Worm (Caenorhabditis elegans): ENCODE measurements around the gene F38B6.6.

F38B6.6 gene

ce11 chrX:6737329-6738008 lies 47.6 kb upstream of the F38B6.6 start (continued):
- TF ChIP-seq snpc-4 (tag; optimal IDR thresholded peaks at IDR 0.05): peak; percentile 22
- peak; percentile 93 for TF ChIP-seq ztf-4 (tag; optimal IDR thresholded peaks at IDR 0.05)
- peak; percentile 93 to 96 for TF ChIP-seq egl-27 (tag; optimal IDR thresholded peaks at IDR 0.05)
- TF ChIP-seq sox-4 (tag; optimal IDR thresholded peaks at IDR 0.05): peak; percentile 58
- peak; percentile 83 for TF ChIP-seq ceh-88 (GFP tag; IDR thresholded peaks at IDR 0.05)
- peak; percentile 50 for TF ChIP-seq lin-39 (tag; optimal IDR thresholded peaks at IDR 0.05)
- peak in 2 of 3 experiments; percentile 45 to 54 for TF ChIP-seq ceh-82 (tag; optimal IDR thresholded peaks at IDR 0.05)
- peak; percentile 40 for TF ChIP-seq fkh-4 (tag; optimal IDR thresholded peaks at IDR 0.05; ENCODE audit: borderline replicate concordance)
- TF ChIP-seq ets-5 (GFP tag; IDR thresholded peaks at IDR 0.05): no peak
- peak; percentile 85 for TF ChIP-seq pax-3 (tag; optimal IDR thresholded peaks at IDR 0.05)
- TF ChIP-seq unc-130 (tag; optimal IDR thresholded peaks at IDR 0.05): peak; percentile 93
- no peak for TF ChIP-seq aly-2 (tag; optimal IDR thresholded peaks at IDR 0.05)
- peak; percentile 94 for TF ChIP-seq nhr-47 (tag; optimal IDR thresholded peaks at IDR 0.05)
- peak; percentile 95 for TF ChIP-seq nhr-19 (GFP tag; conservative IDR thresholded peaks at IDR 0.05)
- 0 out of 2 replicates have a peak, but pooled peaks have one; percentile 45 for TF ChIP-seq unc-98 (GFP tag; IDR thresholded peaks at IDR 0.05)
- TF ChIP-seq efl-3 (GFP tag; optimal IDR thresholded peaks at IDR 0.05): peak; percentile 42
- TF ChIP-seq ama-1 (optimal IDR thresholded peaks at IDR 0.05): no peak
- no peak for TF ChIP-seq unc-62 (GFP tag; optimal IDR thresholded peaks at IDR 0.05)
- peak; percentile 80 for TF ChIP-seq jun-1 (tag; optimal IDR thresholded peaks at IDR 0.05)
- peak; percentile 64 for TF ChIP-seq fkh-10 (GFP tag; optimal IDR thresholded peaks at IDR 0.05)
- TF ChIP-seq nhr-11 (tag; optimal IDR thresholded peaks at IDR 0.05): peak; percentile 82
- peak; percentile 90 for TF ChIP-seq fkh-8 (tag; optimal IDR thresholded peaks at IDR 0.05)
- TF ChIP-seq isw-1 (GFP tag; IDR thresholded peaks at IDR 0.05): peak; percentile 50
- TF ChIP-seq hlh-4 (tag; optimal IDR thresholded peaks at IDR 0.05): no peak
- TF ChIP-seq snu-23 (GFP tag; optimal IDR thresholded peaks at IDR 0.05): peak; percentile 97
- TF ChIP-seq ces-1 (GFP tag; optimal IDR thresholded peaks at IDR 0.05): no peak
- TF ChIP-seq nhr-71 (tag; optimal IDR thresholded peaks at IDR 0.05): peak; percentile 99
- TF ChIP-seq nhr-20 (tag; optimal IDR thresholded peaks at IDR 0.05): peak; percentile 99
- TF ChIP-seq xbp-1 (tag; optimal IDR thresholded peaks at IDR 0.05): peak; percentile 97
- TF ChIP-seq lin-15B (tag; optimal IDR thresholded peaks at IDR 0.05): no peak
- peak; percentile 91 for TF ChIP-seq dsc-1 (tag; optimal IDR thresholded peaks at IDR 0.05)
- peak; percentile 25 to 48 (median 42) for TF ChIP-seq dpl-1 (GFP tag; optimal IDR thresholded peaks at IDR 0.05)
- TF ChIP-seq mef-2 (tag; optimal IDR thresholded peaks at IDR 0.05): peak; percentile 89

ce11 chrX:6736358-6736991 lies 46.6 kb upstream of the F38B6.6 start:
- TF ChIP-seq ets-5 (GFP tag; IDR thresholded peaks at IDR 0.05) (no peak), sox-4 (tag; optimal IDR thresholded peaks at IDR 0.05) (peak; percentile 47), snpc-4 (tag; optimal IDR thresholded peaks at IDR 0.05) (no peak), sptf-1 (tag; optimal IDR thresholded peaks at IDR 0.05) (no peak), lin-35 (GFP tag; optimal IDR thresholded peaks at IDR 0.05) (peak in 1 of 2 experiments; percentile 76), nhr-12 (tag; optimal IDR thresholded peaks at IDR 0.05) (no peak), egl-27 (tag; optimal IDR thresholded peaks at IDR 0.05) (peak in 1 of 2 experiments; percentile 31), C04F5.9 (tag; optimal IDR thresholded peaks at IDR 0.05) (no peak), dpl-1 (GFP tag; optimal IDR thresholded peaks at IDR 0.05) (peak in 1 of 3 experiments; percentile 17), mdl-1 (tag; optimal IDR thresholded peaks at IDR 0.05) (no peak), lin-39 (tag; optimal IDR thresholded peaks at IDR 0.05) (no peak), C16A3.4 (tag; optimal IDR thresholded peaks at IDR 0.05) (peak; percentile 45), nhr-77 (tag; optimal IDR thresholded peaks at IDR 0.05) (peak; percentile 3), ces-1 (GFP tag; optimal IDR thresholded peaks at IDR 0.05) (no peak), ztf-4 (tag; optimal IDR thresholded peaks at IDR 0.05) (peak; percentile 35), fkh-10 (GFP tag; optimal IDR thresholded peaks at IDR 0.05) (peak; percentile 73), nhr-85 (tag) (peak; percentile 99), blmp-1 (tag; optimal IDR thresholded peaks at IDR 0.05) (peak; percentile 89), ceh-8 (GFP tag; optimal IDR thresholded peaks at IDR 0.05) (no peak), Y116A8C.19 (tag; optimal IDR thresholded peaks at IDR 0.05; ENCODE audit: borderline replicate concordance) (no peak), elt-2 (tag; optimal IDR thresholded peaks at IDR 0.05) (peak; percentile 88), tbx-2 (tag; optimal IDR thresholded peaks at IDR 0.05) (peak; percentile 71), ama-1 (optimal IDR thresholded peaks at IDR 0.05) (no peak), ceh-90 (tag; optimal IDR thresholded peaks at IDR 0.05) (no peak), pax-3 (tag; optimal IDR thresholded peaks at IDR 0.05) (no peak), nhr-237 (tag; optimal IDR thresholded peaks at IDR 0.05) (no peak), hlh-17 (GFP tag; optimal IDR thresholded peaks at IDR 0.05; ENCODE audit: borderline replicate concordance) (no peak)

Data from whole organism, L1 larva.